Worm (Caenorhabditis elegans) whole organism, late embryonic: Measurements from ENCODE around the gene AC7.3.

Experiments used
- C08G9.2 ChIP-seq: sonication (generic microtip); optimal IDR thresholded peaks from 2 replicates; lab custom pipeline; 2016; ENCODE audit warnings: mild to moderate bottlenecking, missing genetic modification characterization, moderate library complexity, missing compliant biosample characterization
- C38D4.7 ChIP-seq: fragments of 200-800 bp; sonication (Bioruptor generic); optimal IDR thresholded peaks from 2 replicates; lab custom pipeline; 2018; ENCODE audit warnings: mild to moderate bottlenecking, missing genetic modification characterization, moderate library complexity, missing compliant biosample characterization
- F13H6.1 ChIP-seq: sonication (generic microtip); optimal IDR thresholded peaks from 2 replicates; lab custom pipeline; 2016; ENCODE audit warnings: missing genetic modification characterization, missing compliant biosample characterization
- K02D7.2 ChIP-seq: sonication (generic microtip); optimal IDR thresholded peaks from 2 replicates; lab custom pipeline; 2017; ENCODE audit warnings: mild to moderate bottlenecking, missing genetic modification characterization, missing compliant biosample characterization
- T23F11.4 ChIP-seq: fragments of 200-800 bp; sonication (Bioruptor generic); optimal IDR thresholded peaks from 2 replicates; lab custom pipeline; 2018; ENCODE audit warnings: mild to moderate bottlenecking, missing genetic modification characterization, missing compliant biosample characterization
- ceh-14 ChIP-seq: sonication (generic microtip); optimal IDR thresholded peaks from 2 replicates; lab custom pipeline; 2016; ENCODE audit warnings: missing genotype, missing genetic modification characterization, missing compliant biosample characterization
- ceh-22 ChIP-seq: sonication (generic microtip); optimal IDR thresholded peaks from 2 replicates; lab custom pipeline; 2017; ENCODE audit warnings: missing biosample characterization, missing genetic modification characterization
- ceh-24 ChIP-seq: sonication (generic microtip); optimal IDR thresholded peaks from 2 replicates; lab custom pipeline; 2016; ENCODE audit warnings: mild to moderate bottlenecking, missing genetic modification characterization, missing compliant biosample characterization
- ceh-30 ChIP-seq: fragments of 150-350 bp; optimal IDR thresholded peaks from 2 replicates; lab custom pipeline; 2014; ENCODE audit warnings: missing biosample characterization, missing genetic modification characterization
- ceh-31 ChIP-seq: sonication (generic microtip); optimal IDR thresholded peaks from 2 replicates; lab custom pipeline; 2016; ENCODE audit warnings: missing genetic modification characterization, missing compliant biosample characterization
- ceh-34 ChIP-seq: sonication (generic microtip); optimal IDR thresholded peaks from 2 replicates; lab custom pipeline; 2016; ENCODE audit warnings: mild to moderate bottlenecking, missing genetic modification characterization, missing compliant biosample characterization
- ceh-45 ChIP-seq: fragments of 200-800 bp; sonication (Bioruptor generic); IDR thresholded peaks from 2 replicates; pipeline ENCODE4 v1.3.6; 2022; ENCODE audit warnings: missing genetic modification reagents, missing genetic modification characterization, missing compliant biosample characterization
- ceh-48 ChIP-seq: sonication (generic microtip); optimal IDR thresholded peaks from 2 replicates; lab custom pipeline; 2016; ENCODE audit warnings: missing genetic modification characterization, inconsistent platforms, missing compliant biosample characterization
- ceh-9 ChIP-seq: sonication (generic microtip); optimal IDR thresholded peaks from 2 replicates; lab custom pipeline; 2016; ENCODE audit warnings: mild to moderate bottlenecking, missing genetic modification characterization, inconsistent platforms, missing compliant biosample characterization
- dmd-4 ChIP-seq: sonication (generic microtip); optimal IDR thresholded peaks from 2 replicates; lab custom pipeline; 2016; ENCODE audit warnings: borderline replicate concordance, missing genetic modification characterization, missing compliant biosample characterization
- dve-1 ChIP-seq: sonication (generic microtip); optimal IDR thresholded peaks from 2 replicates; lab custom pipeline; 2017; ENCODE audit warnings: antibody characterized with exemption, mild to moderate bottlenecking, missing genetic modification characterization, missing compliant biosample characterization
- elt-4 ChIP-seq: sonication (generic microtip); optimal IDR thresholded peaks from 2 replicates; lab custom pipeline; 2016; ENCODE audit warnings: missing genetic modification characterization, missing compliant biosample characterization
- ets-4 ChIP-seq: sonication (generic microtip); optimal IDR thresholded peaks from 2 replicates; lab custom pipeline; 2016; ENCODE audit warnings: missing genetic modification characterization, missing compliant biosample characterization
- eyg-1 ChIP-seq: sonication (generic microtip); optimal IDR thresholded peaks from 2 replicates; lab custom pipeline; 2016; ENCODE audit warnings: missing genotype, missing genetic modification characterization, missing compliant biosample characterization
- fax-1 ChIP-seq: sonication (generic microtip); optimal IDR thresholded peaks from 2 replicates; lab custom pipeline; 2016; ENCODE audit warnings: missing genotype, missing genetic modification characterization, missing compliant biosample characterization
- fkh-10 ChIP-seq: fragments of 150-350 bp; optimal IDR thresholded peaks from 2 replicates; lab custom pipeline; 2014; ENCODE audit warnings: missing biosample characterization, missing genetic modification reagents, missing genetic modification characterization
- gmeb-2 ChIP-seq: sonication (generic microtip); optimal IDR thresholded peaks from 2 replicates; lab custom pipeline; 2016; ENCODE audit warnings: missing genetic modification characterization, inconsistent platforms, missing compliant biosample characterization
- hlh-6 ChIP-seq: sonication (generic microtip); optimal IDR thresholded peaks from 2 replicates; lab custom pipeline; 2016; ENCODE audit warnings: missing genotype, missing genetic modification characterization, missing compliant biosample characterization
- nfya-1 ChIP-seq: sonication (generic microtip); optimal IDR thresholded peaks from 2 replicates; lab custom pipeline; 2017; ENCODE audit warnings: missing genetic modification characterization, mild to moderate bottlenecking, missing compliant biosample characterization, antibody characterized with exemption, moderate library complexity
- nhr-232 ChIP-seq: sonication (generic microtip); optimal IDR thresholded peaks from 2 replicates; lab custom pipeline; 2016; ENCODE audit warnings: missing genetic modification characterization, missing compliant biosample characterization
- odd-2 ChIP-seq: sonication (generic microtip); optimal IDR thresholded peaks from 2 replicates; lab custom pipeline; 2017; ENCODE audit warnings: antibody characterized with exemption, mild to moderate bottlenecking, missing genetic modification characterization, missing compliant biosample characterization
- pax-1 ChIP-seq: fragments of 150-350 bp; optimal IDR thresholded peaks from 2 replicates; lab custom pipeline; 2014; ENCODE audit warnings: missing biosample characterization, missing genetic modification characterization
- pha-2 ChIP-seq: sonication (generic microtip); optimal IDR thresholded peaks from 2 replicates; lab custom pipeline; 2017; ENCODE audit warnings: mild to moderate bottlenecking, missing genetic modification characterization, missing compliant biosample characterization
- pqm-1 ChIP-seq: sonication (generic microtip); optimal IDR thresholded peaks from 2 replicates; lab custom pipeline; 2016; ENCODE audit warnings: missing genetic modification characterization, missing compliant biosample characterization
- ref-2 ChIP-seq: sonication (generic microtip); optimal IDR thresholded peaks from 2 replicates; lab custom pipeline; 2016; ENCODE audit warnings: missing genetic modification characterization, missing compliant biosample characterization
- sdc-2 ChIP-seq: sonication (generic microtip); optimal IDR thresholded peaks from 2 replicates; lab custom pipeline; 2016; ENCODE audit warnings: missing genotype, missing genetic modification characterization, missing compliant biosample characterization
- syd-9 ChIP-seq: sonication (generic microtip); optimal IDR thresholded peaks from 2 replicates; lab custom pipeline; 2016; ENCODE audit warnings: mild to moderate bottlenecking, missing genetic modification characterization, moderate library complexity, missing compliant biosample characterization
- tbx-2 ChIP-seq: sonication (generic microtip); optimal IDR thresholded peaks from 2 replicates; lab custom pipeline; 2016; ENCODE audit warnings: missing genetic modification characterization, missing compliant biosample characterization
- ttx-3 ChIP-seq: sonication (generic microtip); optimal IDR thresholded peaks from 2 replicates; lab custom pipeline; 2016; ENCODE audit warnings: missing genetic modification reagents, missing genetic modification characterization, missing compliant biosample characterization
- unc-3 ChIP-seq, 2 experiments: fragments of 200-800 bp in 1 of 2; sonication (Bioruptor generic) in 1 of 2; sonication (generic microtip) in 1 of 2; conservative IDR thresholded peaks in 1 of 2; optimal IDR thresholded peaks in 1 of 2; 2 replicates each; pipeline versions ENCODE4 v1.3.6 to Lab custom; 2016 to 2022; ENCODE audit warnings: missing compliant biosample characterization in 2 of 2, missing genetic modification characterization in 2 of 2, missing genetic modification reagents in 1 of 2
- unc-42 ChIP-seq: sonication (generic microtip); optimal IDR thresholded peaks from 2 replicates; lab custom pipeline; 2016; ENCODE audit warnings: missing genotype, missing genetic modification characterization, missing compliant biosample characterization
- unc-55 ChIP-seq: sonication (generic microtip); optimal IDR thresholded peaks from 2 replicates; lab custom pipeline; 2017; ENCODE audit warnings: missing biosample characterization, missing genetic modification reagents, missing genetic modification characterization
- zip-5 ChIP-seq: sonication (generic microtip); optimal IDR thresholded peaks from 2 replicates; lab custom pipeline; 2016; ENCODE audit warnings: missing genetic modification characterization, missing compliant biosample characterization
- ztf-16 ChIP-seq: sonication (generic microtip); optimal IDR thresholded peaks from 2 replicates; lab custom pipeline; 2017; ENCODE audit warnings: missing genetic modification characterization, missing compliant biosample characterization

AC7.3 gene

ce11 chrIV:5100145-5100544 lies 11.5 kb upstream of the AC7.3 start:
- peak; percentile 52 for TF ChIP-seq tbx-2 (tag; lab: Kevin White, UChicago)
- no peak for TF ChIP-seq ceh-24
- TF ChIP-seq K02D7.2 (tag; lab: Kevin White, UChicago) = peak; percentile 23
- TF ChIP-seq ceh-14 (tag; lab: Kevin White, UChicago) = no peak
- peak; percentile 88 for TF ChIP-seq unc-42 (tag; lab: Kevin White, UChicago)
- no peak for TF ChIP-seq ztf-16
- 0 out of 2 replicates have a peak, but pooled peaks have one; percentile 38 for TF ChIP-seq ceh-45 (GFP tag; lab: Robert Waterston, UW)

- TF ChIP-seq F13H6.1 (tag; lab: Kevin White, UChicago) (no peak), pqm-1 (no peak), hlh-6 (tag; lab: Kevin White, UChicago) (no peak), unc-3 (GFP tag; conservative IDR thresholded peaks at IDR 0.05; lab: Robert Waterston, UW) (no peak), unc-3 (tag; optimal IDR thresholded peaks at IDR 0.05; lab: Kevin White, UChicago) (no peak), ceh-9 (no peak), tbx-2 (tag; lab: Kevin White, UChicago) (no peak), nhr-232 (tag; lab: Kevin White, UChicago) (no peak)
Observed at ce11 chrIV:5101945-5102344, 9.7 kb upstream of the AC7.3 start.

ce11 chrIV:5103229-5103894 lies 8.3 kb upstream of the AC7.3 start, which contains the start of gene C02B10.3:
Gene C02B10.3 (minus strand): TSS chrIV:5103279.
- TF ChIP-seq ceh-31 (tag; lab: Kevin White, UChicago) = peak; percentile 52
- peak; percentile 39 for TF ChIP-seq unc-55 (GFP tag; lab: Kevin White, UChicago)
- no peak for TF ChIP-seq ztf-16
- peak; percentile 31 for TF ChIP-seq ceh-48 (tag; lab: Kevin White, UChicago)
- no peak for TF ChIP-seq ets-4 (tag; lab: Kevin White, UChicago)
- TF ChIP-seq elt-4 (tag; lab: Kevin White, UChicago) = no peak
- TF ChIP-seq C38D4.7 (GFP tag; lab: Kevin White, UChicago) = no peak
- no peak for TF ChIP-seq ceh-30 (tag; lab: Kevin White, UChicago)
- peak; percentile 17 for TF ChIP-seq nfya-1 (tag; lab: Kevin White, UChicago)
- no peak for TF ChIP-seq dmd-4 (tag; lab: Kevin White, UChicago)
- no peak for TF ChIP-seq pax-1
- TF ChIP-seq tbx-2 (tag; lab: Kevin White, UChicago) = peak; percentile 40
- TF ChIP-seq unc-42 (tag; lab: Kevin White, UChicago) = peak; percentile 71

ce11 chrIV:5108971-5109370 lies 2.7 kb upstream of the AC7.3 start:
- no peak for TF ChIP-seq odd-2 (tag; lab: Kevin White, UChicago)
- TF ChIP-seq unc-42 (tag; lab: Kevin White, UChicago) = peak; percentile 88
- TF ChIP-seq ceh-24 = no peak

- TF ChIP-seq ttx-3 (tag; lab: Kevin White, UChicago) (no peak), dve-1 (tag; lab: Kevin White, UChicago) (no peak), fax-1 (tag; lab: Kevin White, UChicago) (no peak), C08G9.2 (no peak), ceh-22 (tag; lab: Kevin White, UChicago) (no peak), sdc-2 (tag; lab: Kevin White, UChicago) (no peak)
Observed at ce11 chrIV:5109943-5110342, 1.7 kb upstream of the AC7.3 start.

- TF ChIP-seq K02D7.2 (tag; lab: Kevin White, UChicago) (no peak), T23F11.4 (GFP tag; lab: Kevin White, UChicago) (no peak), pha-2 (tag; lab: Kevin White, UChicago) (no peak), ceh-22 (tag; lab: Kevin White, UChicago) (no peak), ceh-24 (no peak), zip-5 (tag; lab: Kevin White, UChicago) (no peak), ceh-34 (tag; lab: Kevin White, UChicago) (no peak), syd-9 (tag; lab: Kevin White, UChicago) (no peak), elt-4 (tag; lab: Kevin White, UChicago) (no peak), gmeb-2 (tag; lab: Kevin White, UChicago) (no peak), dve-1 (tag; lab: Kevin White, UChicago) (no peak), pax-1 (no peak), C08G9.2 (no peak), fkh-10 (GFP tag; lab: Kevin White, UChicago) (no peak), ets-4 (tag; lab: Kevin White, UChicago) (no peak), unc-3 (GFP tag; conservative IDR thresholded peaks at IDR 0.05; lab: Robert Waterston, UW) (no peak), unc-3 (tag; optimal IDR thresholded peaks at IDR 0.05; lab: Kevin White, UChicago) (no peak), eyg-1 (tag; lab: Kevin White, UChicago) (no peak), ref-2 (tag; lab: Kevin White, UChicago) (no peak)
Observed at ce11 chrIV:5110391-5110930, 1.2 kb upstream of the AC7.3 start.
